Worm (Caenorhabditis elegans) whole organism, L4 larva: ENCODE results near the gene glc-4.

Experiments
- Y48G9A.11 ChIP-seq: fragments of 200-800 bp; sonication (Bioruptor generic); IDR thresholded peaks from 2 replicates; pipeline ENCODE4 v1.3.6; 2022; ENCODE audit warnings: missing genetic modification reagents, missing genetic modification characterization, missing compliant biosample characterization
- ZK337.2 ChIP-seq: fragments of 200-800 bp; sonication (Bioruptor generic); IDR thresholded peaks from 2 replicates; pipeline ENCODE4 v1.3.6; 2022; ENCODE audit warnings: missing genetic modification reagents, missing genetic modification characterization, missing compliant biosample characterization
- dmd-9 ChIP-seq: fragments of 200-800 bp; sonication (Bioruptor generic); IDR thresholded peaks from 2 replicates; pipeline ENCODE4 v1.3.6; 2022; ENCODE audit warnings: missing genetic modification reagents, missing genetic modification characterization, missing compliant biosample characterization
- egl-43 ChIP-seq: fragments of 200-800 bp; sonication (Bioruptor generic); IDR thresholded peaks from 2 replicates; pipeline ENCODE4 v1.3.6; 2022; ENCODE audit warnings: missing genetic modification reagents, missing genetic modification characterization, missing compliant biosample characterization
- hif-1 ChIP-seq, 2 experiments: sonication (generic microtip); optimal IDR thresholded peaks; 2 replicates each; lab custom pipeline; 2016 to 2017; ENCODE audit warnings: missing compliant biosample characterization in 2 of 2, missing genetic modification characterization in 2 of 2, missing genetic modification reagents in 2 of 2, missing genotype in 2 of 2, mild to moderate bottlenecking in 1 of 2
- lin-15B ChIP-seq: fragments of 150-350 bp; sonication (generic microtip); optimal IDR thresholded peaks from 3 replicates; lab custom pipeline; 2014; ENCODE audit warnings: missing biosample characterization, missing genetic modification characterization
- mdl-1 ChIP-seq, 2 experiments: fragments of 150-350 bp in 1 of 2; sonication (generic microtip) in 1 of 2; optimal IDR thresholded peaks; 2 replicates each; lab custom pipeline; 2014 to 2017; ENCODE audit warnings: missing biosample characterization in 2 of 2, missing genetic modification characterization in 2 of 2
- mdt-29 ChIP-seq: fragments of 200-800 bp; sonication (Bioruptor generic); IDR thresholded peaks from 2 replicates; pipeline ENCODE4 v1.3.6; 2022; ENCODE audit warnings: missing genetic modification reagents, missing genetic modification characterization, missing compliant biosample characterization
- pha-4 ChIP-seq, 2 experiments: fragments of 150-350 bp in 1 of 2; fragments of 200-800 bp in 1 of 2; sonication (Bioruptor generic) in 1 of 2; IDR thresholded peaks in 1 of 2; optimal IDR thresholded peaks in 1 of 2; 2 replicates each; pipeline versions ENCODE4 v1.3.6 to Lab custom; 2014 to 2022; ENCODE audit warnings: missing genetic modification characterization in 2 of 2, missing genetic modification reagents in 2 of 2, missing biosample characterization in 1 of 2, missing compliant biosample characterization in 1 of 2
- set-16 ChIP-seq: fragments of 200-800 bp; sonication (Bioruptor generic); IDR thresholded peaks from 2 replicates; pipeline ENCODE4 v1.3.6; 2022; ENCODE audit warnings: missing genetic modification reagents, missing genetic modification characterization, missing compliant biosample characterization
- tra-1 ChIP-seq: fragments of 200-800 bp; sonication (Bioruptor generic); IDR thresholded peaks from 2 replicates; pipeline ENCODE4 v1.3.6; 2022; ENCODE audit warnings: missing genetic modification reagents, missing genetic modification characterization, missing compliant biosample characterization

Gene glc-4

ce11 chrII:7122661-7123418 is 51.9 kb downstream of the glc-4 start, which contains the start of gene F10E7.11 (continued):
- TF ChIP-seq ZK337.2 (no peak), dmd-9 (GFP tag; lab: Robert Waterston, UW) (no peak), pha-4 (GFP tag; IDR thresholded peaks at IDR 0.05; lab: Robert Waterston, UW) (peak; percentile 40; the same call in 1 of the 2 replicates), pha-4 (tag; optimal IDR thresholded peaks at IDR 0.05; lab: Kevin White, UChicago) (no peak), set-16 (GFP tag; lab: Robert Waterston, UW) (peak; percentile 71), tra-1 (GFP tag; lab: Robert Waterston, UW) (no peak), mdt-29 (0 out of 2 replicates have a peak, but pooled peaks have one; percentile 14), hif-1 (tag; optimal IDR thresholded peaks at IDR 0.05; lab: Kevin White, UChicago) (no peak), lin-15B (tag; lab: Kevin White, UChicago) (no peak), mdl-1 (tag; optimal IDR thresholded peaks at IDR 0.05; lab: Kevin White, UChicago) (no peak), egl-43 (0 out of 2 replicates have a peak, but pooled peaks have one; percentile 8), Y48G9A.11 (GFP tag; lab: Robert Waterston, UW) (0 out of 2 replicates have a peak, but pooled peaks have one; percentile 26)
- TF ChIP-seq, all 104 proteins: peak for 18
